Worm (Caenorhabditis elegans) whole organism, young adult: ENCODE results near the gene C07B5.6.

ENCODE experiments used
- F10E7.11 ChIP-seq: sonication (generic microtip); optimal IDR thresholded peaks from 2 replicates; lab custom pipeline; 2017; ENCODE audit warnings: mild to moderate bottlenecking, missing genetic modification characterization, moderate library complexity, missing compliant biosample characterization
- attf-3 ChIP-seq: fragments of 200-800 bp; sonication (Bioruptor generic); conservative IDR thresholded peaks from 2 replicates; pipeline ENCODE4 v1.3.6; 2022; ENCODE audit warnings: missing genetic modification reagents, missing genetic modification characterization, missing compliant biosample characterization
- lin-54 ChIP-seq: fragments of 200-800 bp; sonication (Bioruptor generic); optimal IDR thresholded peaks from 2 replicates; lab custom pipeline; 2018; ENCODE audit warnings: mild to moderate bottlenecking, missing genetic modification characterization, missing compliant biosample characterization
- pha-4 ChIP-seq: fragments of 150-350 bp; sonication (generic microtip); optimal IDR thresholded peaks from 2 replicates; lab custom pipeline; 2014; ENCODE audit warnings: missing biosample characterization, missing genetic modification reagents, missing genetic modification characterization
- rec-8 ChIP-seq, 2 experiments: sonication (generic microtip); optimal IDR thresholded peaks; 2 replicates each; lab custom pipeline; 2016; ENCODE audit warnings: mild to moderate bottlenecking in 2 of 2, missing genetic modification characterization in 2 of 2, missing genetic modification reagents in 2 of 2, missing genotype in 2 of 2, missing biosample characterization in 1 of 2, missing compliant biosample characterization in 1 of 2, moderate library complexity in 1 of 2
- snpc-1.3 ChIP-seq: sonication (generic microtip); optimal IDR thresholded peaks from 2 replicates; lab custom pipeline; 2017; ENCODE audit warnings: missing genetic modification characterization, mild to moderate bottlenecking, missing compliant biosample characterization, antibody characterized with exemption, moderate library complexity, missing genotype, missing genetic modification reagents; ENCODE audit not compliant: insufficient read depth

- TF ChIP-seq pha-4 (tag; lab: Kevin White, UChicago) (no peak), snpc-1.3 (tag; lab: Kevin White, UChicago) (no peak), lin-54 (GFP tag; lab: Kevin White, UChicago) (no peak), F10E7.11 (tag; lab: Kevin White, UChicago) (no peak), rec-8 (tag; optimal IDR thresholded peaks at IDR 0.05; lab: Kevin White, UChicago) (no peak), attf-3 (no peak)
Measured at ce11 chrX:9508426-9509010, 10.3 kb upstream of the C07B5.6 start.
